Fruit fly (Drosophila melanogaster) whole organism, embryonic: ENCODE measurements around the gene nmdyn-D7.
A peak's percentile ranks its signal among the peaks of the same experiment; 100 is the strongest.

Experiments
- Asciz ChIP-seq: fragments of 200-800 bp; sonication (Bioruptor generic); optimal IDR thresholded peaks from 2 replicates; lab custom pipeline; 2017; ENCODE audit warnings: missing biosample characterization, mild to moderate bottlenecking, missing genetic modification characterization, missing genetic modification reagents
- Atf-2 ChIP-seq: fragments of 200-800 bp; sonication (Bioruptor generic); optimal IDR thresholded peaks from 2 replicates; lab custom pipeline; 2016; ENCODE audit warnings: missing biosample characterization, missing genetic modification characterization
- Atf6 ChIP-seq: fragments of 200-800 bp; sonication (Bioruptor generic); IDR thresholded peaks from 2 replicates; pipeline ENCODE4 v1.3.6; 2022; ENCODE audit warnings: missing biosample characterization, missing genetic modification characterization
- B-H1 ChIP-seq: fragments of 200-800 bp; sonication (Bioruptor generic); IDR thresholded peaks from 3 replicates; pipeline ENCODE4 v1.3.6; 2022; ENCODE audit warnings: missing biosample characterization, missing genetic modification characterization
- Bdp1 ChIP-seq: fragments of 200-800 bp; sonication (Bioruptor generic); optimal IDR thresholded peaks from 3 replicates; lab custom pipeline; 2016; ENCODE audit warnings: missing biosample characterization, missing genetic modification characterization
- CG10979 ChIP-seq: fragments of 200-800 bp; sonication (Bioruptor generic); optimal IDR thresholded peaks from 2 replicates; lab custom pipeline; 2018; ENCODE audit warnings: missing biosample characterization, mild to moderate bottlenecking, missing genetic modification characterization, moderate library complexity
- CG11247 ChIP-seq: fragments of 200-800 bp; sonication (Bioruptor generic); IDR thresholded peaks from 2 replicates; pipeline ENCODE4 v1.3.6; 2022; ENCODE audit warnings: missing biosample characterization, missing genetic modification characterization
- CG11560 ChIP-seq: fragments of 200-800 bp; sonication (Bioruptor generic); IDR thresholded peaks from 3 replicates; pipeline ENCODE4 v1.3.6; 2022; ENCODE audit warnings: missing biosample characterization, missing genetic modification characterization
- CG12659 ChIP-seq: fragments of 200-800 bp; sonication (Bioruptor generic); optimal IDR thresholded peaks from 3 replicates; lab custom pipeline; 2017; ENCODE audit warnings: mild to moderate bottlenecking, missing biosample characterization, missing genetic modification reagents, missing genetic modification characterization
- CG12769 ChIP-seq: fragments of 200-800 bp; sonication (Bioruptor generic); optimal IDR thresholded peaks from 2 replicates; lab custom pipeline; 2019; ENCODE audit warnings: missing biosample characterization, mild to moderate bottlenecking, missing genetic modification characterization, moderate library complexity
- CG14860 ChIP-seq: fragments of 200-800 bp; sonication (Bioruptor generic); IDR thresholded peaks from 3 replicates; pipeline ENCODE4 v1.3.6; 2022; ENCODE audit warnings: missing biosample characterization, missing genetic modification characterization; ENCODE audit not compliant: partially characterized antibody
- CG14965 ChIP-seq: fragments of 200-800 bp; sonication (Bioruptor generic); optimal IDR thresholded peaks from 2 replicates; lab custom pipeline; 2016; ENCODE audit warnings: missing biosample characterization, missing genetic modification characterization, borderline replicate concordance
- CG1603 ChIP-seq: fragments of 200-800 bp; sonication (Bioruptor generic); optimal IDR thresholded peaks from 2 replicates; lab custom pipeline; 2019; ENCODE audit warnings: missing biosample characterization, mild to moderate bottlenecking, missing genetic modification characterization, moderate library complexity
- CG18262 ChIP-seq: fragments of 200-800 bp; optimal IDR thresholded peaks from 3 replicates; lab custom pipeline; 2019; ENCODE audit warnings: missing biosample characterization, mild to moderate bottlenecking, missing genetic modification characterization, moderate library complexity
- CG3163 ChIP-seq: fragments of 200-800 bp; sonication (Bioruptor generic); optimal IDR thresholded peaks from 3 replicates; lab custom pipeline; 2016; ENCODE audit warnings: missing biosample characterization, missing genetic modification characterization
- CG32532 ChIP-seq: fragments of 200-800 bp; sonication (Bioruptor generic); IDR thresholded peaks from 2 replicates; pipeline ENCODE4 v1.3.6; 2022; ENCODE audit warnings: missing biosample characterization, missing genetic modification characterization
- CG32772 ChIP-seq: fragments of 200-800 bp; sonication (Bioruptor generic); IDR thresholded peaks from 2 replicates; pipeline ENCODE4 v1.3.6; 2022; ENCODE audit warnings: missing biosample characterization, missing genetic modification characterization
- CG4820 ChIP-seq: fragments of 200-800 bp; sonication (Bioruptor generic); optimal IDR thresholded peaks from 3 replicates; lab custom pipeline; 2016; ENCODE audit warnings: missing biosample characterization, missing genetic modification characterization
- CG7963 ChIP-seq: fragments of 200-800 bp; sonication (Bioruptor generic); IDR thresholded peaks from 3 replicates; pipeline ENCODE4 v1.3.6; 2022; ENCODE audit warnings: missing biosample characterization, missing genetic modification characterization; ENCODE audit not compliant: partially characterized antibody
- CG8281 ChIP-seq: fragments of 200-800 bp; sonication (Bioruptor generic); optimal IDR thresholded peaks from 2 replicates; lab custom pipeline; 2018; ENCODE audit warnings: missing biosample characterization, mild to moderate bottlenecking, missing genetic modification characterization, moderate library complexity
- CG9817 ChIP-seq: fragments of 200-800 bp; sonication (Bioruptor generic); optimal IDR thresholded peaks from 2 replicates; lab custom pipeline; 2018; ENCODE audit warnings: missing biosample characterization, mild to moderate bottlenecking, missing genetic modification characterization, moderate library complexity
- CkIIα-i1 ChIP-seq: fragments of 200-800 bp; sonication (Bioruptor generic); IDR thresholded peaks from 2 replicates; pipeline ENCODE4 v1.3.6; 2022; ENCODE audit warnings: missing biosample characterization, missing genetic modification characterization
- CrebB ChIP-seq: fragments of 200-800 bp; sonication (Bioruptor generic); optimal IDR thresholded peaks from 3 replicates; lab custom pipeline; 2018; ENCODE audit warnings: missing biosample characterization, mild to moderate bottlenecking, missing genetic modification characterization
- D19B ChIP-seq: fragments of 200-800 bp; sonication (Bioruptor generic); optimal IDR thresholded peaks from 2 replicates; lab custom pipeline; 2017; ENCODE audit warnings: missing biosample characterization, mild to moderate bottlenecking, missing genetic modification characterization
- Doc3 ChIP-seq: fragments of 200-800 bp; sonication (Bioruptor generic); IDR thresholded peaks from 3 replicates; pipeline ENCODE4 v1.3.6; 2022; ENCODE audit warnings: missing biosample characterization, missing genetic modification characterization; ENCODE audit not compliant: partially characterized antibody
- ERR ChIP-seq: fragments of 200-800 bp; sonication (Bioruptor generic); optimal IDR thresholded peaks from 2 replicates; lab custom pipeline; 2016; ENCODE audit warnings: missing biosample characterization, missing genetic modification characterization
- H15 ChIP-seq: fragments of 200-800 bp; sonication (Bioruptor generic); IDR thresholded peaks from 3 replicates; pipeline ENCODE4 v1.3.6; 2022; ENCODE audit warnings: missing biosample characterization, missing genetic modification characterization
- Nf-YB ChIP-seq: fragments of 200-800 bp; sonication (Bioruptor generic); optimal IDR thresholded peaks from 3 replicates; lab custom pipeline; 2019; ENCODE audit warnings: missing biosample characterization, mild to moderate bottlenecking, missing genetic modification characterization, moderate library complexity
- Nf-YC ChIP-seq: fragments of 200-800 bp; optimal IDR thresholded peaks from 3 replicates; lab custom pipeline; 2019; ENCODE audit warnings: missing biosample characterization, mild to moderate bottlenecking, missing genetic modification characterization, moderate library complexity
- Opbp ChIP-seq: fragments of 200-800 bp; sonication (Bioruptor generic); IDR thresholded peaks from 3 replicates; pipeline ENCODE4 v1.3.6; 2022; ENCODE audit warnings: missing biosample characterization, missing genetic modification characterization; ENCODE audit not compliant: partially characterized antibody
- Six4 ChIP-seq: fragments of 200-800 bp; sonication (Bioruptor generic); optimal IDR thresholded peaks from 2 replicates; lab custom pipeline; 2016; ENCODE audit warnings: missing biosample characterization, missing genetic modification characterization
- Spps ChIP-seq: fragments of 200-800 bp; sonication (Bioruptor generic); optimal IDR thresholded peaks from 2 replicates; lab custom pipeline; 2018; ENCODE audit warnings: missing biosample characterization, mild to moderate bottlenecking, missing genetic modification characterization
- Sry-β ChIP-seq: fragments of 200-800 bp; sonication (Bioruptor generic); optimal IDR thresholded peaks from 2 replicates; lab custom pipeline; 2018; ENCODE audit warnings: missing biosample characterization, mild to moderate bottlenecking, missing genetic modification characterization, moderate library complexity
- Stat92E ChIP-seq, 3 experiments: fragments of >200 bp in 2 of 3; fragments of 200-800 bp in 1 of 3; sonication (Bioruptor generic) in 1 of 3; optimal IDR thresholded peaks; 2 replicates each; lab custom pipeline; 2017 to 2019; ENCODE audit warnings: missing biosample characterization in 3 of 3, missing genetic modification characterization in 3 of 3, mild to moderate bottlenecking in 1 of 3, moderate library complexity in 1 of 3
- Vsx1 ChIP-seq: fragments of 200-800 bp; sonication (Bioruptor generic); optimal IDR thresholded peaks from 2 replicates; lab custom pipeline; 2017; ENCODE audit warnings: missing biosample characterization, mild to moderate bottlenecking, missing genetic modification characterization, missing genetic modification reagents
- Xbp1 ChIP-seq: fragments of 200-800 bp; sonication (Bioruptor generic); optimal IDR thresholded peaks from 3 replicates; lab custom pipeline; 2016; ENCODE audit warnings: missing biosample characterization, mild to moderate bottlenecking, missing genetic modification characterization
- ab ChIP-seq: fragments of 200-800 bp; sonication (Bioruptor generic); optimal IDR thresholded peaks from 2 replicates; lab custom pipeline; 2016; ENCODE audit warnings: missing biosample characterization, missing genetic modification characterization
- ase ChIP-seq: fragments of 200-800 bp; sonication (Bioruptor generic); IDR thresholded peaks from 3 replicates; pipeline ENCODE4 v1.3.6; 2022; ENCODE audit warnings: missing biosample characterization, missing genetic modification characterization
- br ChIP-seq: fragments of >200 bp; optimal IDR thresholded peaks from 2 replicates; lab custom pipeline; 2017
- bsh ChIP-seq, 2 experiments: fragments of 200-800 bp; sonication (Bioruptor generic); optimal IDR thresholded peaks; 2 replicates each; lab custom pipeline; 2017 to 2018; ENCODE audit warnings: mild to moderate bottlenecking in 2 of 2, missing biosample characterization in 2 of 2, missing genetic modification characterization in 2 of 2, moderate library complexity in 1 of 2
- dan ChIP-seq: fragments of 200-800 bp; sonication (Bioruptor generic); IDR thresholded peaks from 2 replicates; pipeline ENCODE4 v1.3.6; 2022; ENCODE audit warnings: missing biosample characterization, missing genetic modification characterization
- jing ChIP-seq: fragments of 200-800 bp; sonication (Bioruptor generic); optimal IDR thresholded peaks from 2 replicates; lab custom pipeline; 2018; ENCODE audit warnings: missing biosample characterization, mild to moderate bottlenecking, missing genetic modification characterization
- odd ChIP-seq: fragments of 200-800 bp; sonication (Bioruptor generic); optimal IDR thresholded peaks from 2 replicates; lab custom pipeline; 2017; ENCODE audit warnings: missing biosample characterization, mild to moderate bottlenecking, missing genetic modification characterization
- onecut ChIP-seq: fragments of 200-800 bp; sonication (Bioruptor generic); IDR thresholded peaks from 2 replicates; pipeline ENCODE4 v1.3.6; 2022; ENCODE audit warnings: missing biosample characterization, missing genetic modification characterization
- ranshi ChIP-seq: fragments of 200-800 bp; sonication (Bioruptor generic); IDR thresholded peaks from 2 replicates; pipeline ENCODE4 v1.3.6; 2022; ENCODE audit warnings: missing biosample characterization, missing genetic modification characterization
- shn ChIP-seq: fragments of 200-800 bp; sonication (Bioruptor generic); optimal IDR thresholded peaks from 3 replicates; lab custom pipeline; 2016; ENCODE audit warnings: missing biosample characterization, missing genetic modification characterization
- sisA ChIP-seq: fragments of 200-800 bp; sonication (Bioruptor generic); IDR thresholded peaks from 2 replicates; pipeline ENCODE4 v1.3.6; 2022; ENCODE audit warnings: missing biosample characterization, missing genetic modification characterization
- slbo ChIP-seq: fragments of 200-800 bp; sonication (Bioruptor generic); IDR thresholded peaks from 2 replicates; pipeline ENCODE4 v1.3.6; 2022; ENCODE audit warnings: missing biosample characterization, missing genetic modification characterization
- so ChIP-seq: fragments of 200-800 bp; sonication (Bioruptor generic); IDR thresholded peaks from 3 replicates; pipeline ENCODE4 v1.3.6; 2022; ENCODE audit warnings: missing biosample characterization, missing genetic modification characterization
- ssp ChIP-seq: fragments of 200-800 bp; sonication (Bioruptor generic); IDR thresholded peaks from 2 replicates; pipeline ENCODE4 v1.3.6; 2022; ENCODE audit warnings: missing biosample characterization, missing genetic modification characterization
- tin ChIP-seq: fragments of 200-800 bp; sonication (Bioruptor generic); optimal IDR thresholded peaks from 3 replicates; lab custom pipeline; 2016; ENCODE audit warnings: missing biosample characterization, missing genetic modification characterization
- zen2 ChIP-seq: fragments of 200-800 bp; sonication (Bioruptor generic); IDR thresholded peaks from 3 replicates; pipeline ENCODE4 v1.3.6; 2022; ENCODE audit warnings: missing biosample characterization, missing genetic modification characterization; ENCODE audit not compliant: partially characterized antibody

The nmdyn-D7 gene

DNA sequence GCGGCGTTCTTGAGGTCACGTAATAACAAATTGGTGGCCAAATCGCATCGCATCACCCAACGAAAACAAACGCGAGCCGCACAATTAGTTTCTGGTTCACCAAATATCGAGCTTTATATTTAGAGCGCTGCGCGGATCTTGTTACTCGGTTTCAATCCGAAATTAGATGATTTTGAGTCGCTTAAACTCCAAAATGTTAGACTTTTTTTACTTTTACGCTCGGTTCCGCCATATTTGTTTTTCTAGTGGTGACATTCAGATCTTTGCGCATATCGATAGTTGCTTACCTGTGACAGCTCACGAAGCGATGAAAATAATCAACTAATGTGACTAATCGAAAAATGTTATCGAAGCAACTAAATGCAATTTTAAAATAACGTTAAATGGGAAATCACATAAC, 42.4 kb upstream of the nmdyn-D7 start, which contains the start of gene Scm (continued):
- TF ChIP-seq sisA (GFP tag; lab: Robert Waterston, UW): no peak
- no peak for TF ChIP-seq CG14965
- no peak for TF ChIP-seq Atf6
- TF ChIP-seq odd (GFP tag; lab: Kevin White, UChicago): no peak
- no peak for TF ChIP-seq CkIIα-i1
- TF ChIP-seq br (lab: Kevin White, UChicago): no peak
- TF ChIP-seq Opbp (GFP tag; lab: Robert Waterston, UW): peak; percentile 93
- TF ChIP-seq CG12769: no peak
- no peak for TF ChIP-seq Sry-β (GFP tag; lab: Kevin White, UChicago)
- TF ChIP-seq onecut (GFP tag; lab: Robert Waterston, UW): no peak
- TF ChIP-seq CG11560: no peak
- peak; percentile 63 for TF ChIP-seq Nf-YC (tag; lab: Kevin White, UChicago)
- no peak for TF ChIP-seq CG32772 (GFP tag; lab: Robert Waterston, UW)
- TF ChIP-seq CrebB: no peak
- no peak for TF ChIP-seq Spps (tag; lab: Kevin White, UChicago)
- no peak for TF ChIP-seq CG8281
- no peak for TF ChIP-seq dan (GFP tag; lab: Robert Waterston, UW)
- TF ChIP-seq CG14860: peak; percentile 85
- no peak for TF ChIP-seq B-H1 (GFP tag; lab: Robert Waterston, UW)
- TF ChIP-seq Asciz: no peak
- TF ChIP-seq D19B (GFP tag; lab: Kevin White, UChicago): no peak
- no peak for TF ChIP-seq jing (GFP tag; lab: Kevin White, UChicago)
- TF ChIP-seq Six4 (GFP tag; lab: Kevin White, UChicago): no peak
- no peak for TF ChIP-seq ranshi (GFP tag; lab: Robert Waterston, UW)
- TF ChIP-seq ase: no peak
- TF ChIP-seq Stat92E (GFP tag; optimal IDR thresholded peaks at IDR 0.05; lab: Kevin White, UChicago): peak in 1 of 3 experiments; percentile 11
- no peak for TF ChIP-seq ERR (GFP tag; lab: Kevin White, UChicago)
- TF ChIP-seq zen2 (GFP tag; lab: Robert Waterston, UW): peak; percentile 89
- no peak for TF ChIP-seq CG32532 (GFP tag; lab: Robert Waterston, UW)
- no peak for TF ChIP-seq CG3163 (GFP tag; lab: Kevin White, UChicago)
- peak; percentile 19 for TF ChIP-seq Xbp1 (GFP tag; lab: Kevin White, UChicago)
- no peak for TF ChIP-seq slbo (GFP tag; lab: Robert Waterston, UW)
- TF ChIP-seq CG9817 (tag; lab: Kevin White, UChicago): no peak
- TF ChIP-seq Bdp1 (GFP tag; lab: Kevin White, UChicago): no peak
- TF ChIP-seq shn (GFP tag; lab: Kevin White, UChicago): no peak
- no peak for TF ChIP-seq so (GFP tag; lab: Robert Waterston, UW)
- peak; percentile 59 for TF ChIP-seq Nf-YB (GFP tag; lab: Kevin White, UChicago)
- peak; percentile 93 for TF ChIP-seq CG7963 (GFP tag; lab: Robert Waterston, UW)
- no peak for TF ChIP-seq tin (GFP tag; lab: Kevin White, UChicago)
- TF ChIP-seq Atf-2: no peak
- TF ChIP-seq CG11247 (GFP tag; lab: Robert Waterston, UW): no peak
- no peak for TF ChIP-seq bsh (GFP tag; optimal IDR thresholded peaks at IDR 0.05; lab: Kevin White, UChicago)
- no peak for TF ChIP-seq CG10979 (tag; lab: Kevin White, UChicago)
- no peak for TF ChIP-seq ab (GFP tag; lab: Kevin White, UChicago)
- peak; percentile 19 for TF ChIP-seq CG18262 (tag; lab: Kevin White, UChicago)
- peak; percentile 77 for TF ChIP-seq CG1603
- TF ChIP-seq Doc3 (GFP tag; lab: Robert Waterston, UW): peak; percentile 90
- TF ChIP-seq Vsx1: no peak
- peak; percentile 79 for TF ChIP-seq CG12659 (GFP tag; lab: Kevin White, UChicago)
- TF ChIP-seq H15 (GFP tag; lab: Robert Waterston, UW): no peak
- no peak for TF ChIP-seq CG4820 (GFP tag; lab: Kevin White, UChicago)
- no peak for TF ChIP-seq ssp
